Worm (Caenorhabditis elegans) whole organism, L1 larva: ENCODE measurements around the gene C13F10.7.

Experiments used
- C04F5.9 ChIP-seq: sonication (generic microtip); optimal IDR thresholded peaks from 2 replicates; lab custom pipeline; 2016; ENCODE audit warnings: missing genetic modification characterization, missing compliant biosample characterization
- Y116A8C.19 ChIP-seq: sonication (generic microtip); optimal IDR thresholded peaks from 2 replicates; lab custom pipeline; 2016; ENCODE audit warnings: missing compliant biosample characterization, missing genetic modification characterization, borderline replicate concordance
- aly-2 ChIP-seq: fragments of 150-350 bp; optimal IDR thresholded peaks from 2 replicates; lab custom pipeline; 2014; ENCODE audit warnings: missing biosample characterization, missing genetic modification characterization
- ama-1 ChIP-seq: fragments of 150-350 bp; optimal IDR thresholded peaks from 2 replicates; lab custom pipeline; 2014
- ceh-8 ChIP-seq: fragments of 200-800 bp; sonication (Bioruptor generic); optimal IDR thresholded peaks from 2 replicates; lab custom pipeline; 2018; ENCODE audit warnings: mild to moderate bottlenecking, missing genetic modification characterization, moderate library complexity, missing compliant biosample characterization
- ceh-82 ChIP-seq, 3 experiments: fragments of 150-350 bp in 1 of 3; sonication (generic microtip) in 2 of 3; optimal IDR thresholded peaks; 2 replicates each; lab custom pipeline; 2014 to 2017; ENCODE audit warnings: missing biosample characterization in 3 of 3, missing genetic modification characterization in 3 of 3
- dpl-1 ChIP-seq, 3 experiments: fragments of 150-350 bp in 2 of 3; sonication (generic microtip) in 1 of 3; optimal IDR thresholded peaks; 2 replicates each; lab custom pipeline; 2014 to 2017; ENCODE audit warnings: missing biosample characterization in 3 of 3, missing genetic modification characterization in 3 of 3, missing genetic modification reagents in 3 of 3
- dsc-1 ChIP-seq: sonication (generic microtip); optimal IDR thresholded peaks from 2 replicates; lab custom pipeline; 2016; ENCODE audit warnings: mild to moderate bottlenecking, missing genetic modification characterization, missing compliant biosample characterization
- efl-1 ChIP-seq, 4 experiments: fragments of 150-350 bp; optimal IDR thresholded peaks in 3 of 4; peaks in 1 of 4; 1 replicate in 1 of 4; 2 replicates in 3 of 4; lab custom pipeline; 2014; ENCODE audit warnings: missing biosample characterization in 2 of 4, missing genetic modification characterization in 2 of 4, missing genetic modification reagents in 2 of 4
- egl-27 ChIP-seq, 2 experiments: fragments of 150-350 bp in 1 of 2; sonication (generic microtip); optimal IDR thresholded peaks; 3 replicates each; lab custom pipeline; 2017 to 2018; ENCODE audit warnings: missing biosample characterization in 2 of 2, missing genetic modification characterization in 2 of 2, missing genetic modification reagents in 2 of 2
- elt-2 ChIP-seq: sonication (generic microtip); optimal IDR thresholded peaks from 2 replicates; lab custom pipeline; 2016; ENCODE audit warnings: missing genetic modification characterization, mild to moderate bottlenecking, inconsistent platforms, missing compliant biosample characterization, missing genetic modification reagents
- elt-3 ChIP-seq, 6 experiments: fragments of 150-350 bp in 1 of 6; sonication (generic microtip); optimal IDR thresholded peaks; 2 replicates each; lab custom pipeline; 2017 to 2018; ENCODE audit warnings: missing biosample characterization in 6 of 6, missing genetic modification characterization in 6 of 6, inconsistent platforms in 1 of 6
- irx-1 ChIP-seq: sonication (generic microtip); optimal IDR thresholded peaks from 2 replicates; lab custom pipeline; 2016; ENCODE audit warnings: missing genetic modification characterization, missing compliant biosample characterization
- isw-1 ChIP-seq: fragments of 200-800 bp; sonication (Bioruptor generic); IDR thresholded peaks from 2 replicates; pipeline ENCODE4 v1.3.6; 2022; ENCODE audit warnings: missing genetic modification characterization, missing compliant biosample characterization
- jun-1 ChIP-seq: fragments of 150-350 bp; optimal IDR thresholded peaks from 2 replicates; lab custom pipeline; 2014; ENCODE audit warnings: missing biosample characterization, missing genetic modification reagents, missing genetic modification characterization
- lin-13 ChIP-seq: fragments of 150-350 bp; optimal IDR thresholded peaks from 2 replicates; lab custom pipeline; 2014; ENCODE audit warnings: missing biosample characterization, missing genetic modification reagents, missing genetic modification characterization
- lin-14 ChIP-seq: fragments of 200-800 bp; sonication (Bioruptor generic); optimal IDR thresholded peaks from 2 replicates; lab custom pipeline; 2018; ENCODE audit warnings: mild to moderate bottlenecking, missing genetic modification characterization, moderate library complexity, missing compliant biosample characterization
- lin-15B ChIP-seq: fragments of 150-350 bp; sonication (generic microtip); optimal IDR thresholded peaks from 3 replicates; lab custom pipeline; 2014; ENCODE audit warnings: missing biosample characterization, missing genetic modification characterization
- lin-35 ChIP-seq, 2 experiments: fragments of 150-350 bp; optimal IDR thresholded peaks; 2 replicates each; lab custom pipeline; 2014; ENCODE audit warnings: missing biosample characterization in 2 of 2, missing genetic modification characterization in 2 of 2, missing genetic modification reagents in 2 of 2
- lin-39 ChIP-seq: fragments of 150-350 bp; optimal IDR thresholded peaks from 2 replicates; lab custom pipeline; 2014; ENCODE audit warnings: missing biosample characterization, missing genetic modification reagents, missing genetic modification characterization
- lir-3 ChIP-seq: sonication (generic microtip); optimal IDR thresholded peaks from 2 replicates; lab custom pipeline; 2016; ENCODE audit warnings: mild to moderate bottlenecking, missing genetic modification characterization, moderate library complexity, missing compliant biosample characterization; ENCODE audit not compliant: poor library complexity
- lsy-2 ChIP-seq, 2 experiments: fragments of 150-350 bp; optimal IDR thresholded peaks; 2 replicates each; lab custom pipeline; 2014; ENCODE audit warnings: missing biosample characterization in 2 of 2, missing genetic modification characterization in 2 of 2
- mab-9 ChIP-seq: fragments of 200-800 bp; sonication (Bioruptor generic); IDR thresholded peaks from 2 replicates; pipeline ENCODE4 v1.3.6; 2022; ENCODE audit warnings: missing genetic modification reagents, missing genetic modification characterization, missing compliant biosample characterization
- mdl-1 ChIP-seq, 2 experiments: fragments of 150-350 bp; optimal IDR thresholded peaks; 2 replicates each; lab custom pipeline; 2014 to 2017; ENCODE audit warnings: missing biosample characterization in 2 of 2, missing genetic modification characterization in 2 of 2, inconsistent platforms in 1 of 2
- nhr-19 ChIP-seq: fragments of 200-800 bp; sonication (Bioruptor generic); conservative IDR thresholded peaks from 2 replicates; pipeline ENCODE4 v1.3.6; 2022; ENCODE audit warnings: missing genetic modification characterization, missing compliant biosample characterization
- nhr-20 ChIP-seq: sonication (generic microtip); optimal IDR thresholded peaks from 2 replicates; lab custom pipeline; 2016; ENCODE audit warnings: mild to moderate bottlenecking, missing genetic modification characterization, missing compliant biosample characterization
- nhr-28 ChIP-seq: fragments of 150-350 bp; optimal IDR thresholded peaks from 2 replicates; lab custom pipeline; 2014; ENCODE audit warnings: missing biosample characterization, missing genetic modification characterization
- nhr-47 ChIP-seq: sonication (generic microtip); optimal IDR thresholded peaks from 2 replicates; lab custom pipeline; 2016; ENCODE audit warnings: mild to moderate bottlenecking, missing genetic modification characterization, moderate library complexity, missing compliant biosample characterization
- nhr-85 ChIP-seq: sonication (generic microtip); peaks from one replicate; lab custom pipeline; 2016; ENCODE audit warnings: missing genetic modification characterization, inconsistent platforms, missing compliant biosample characterization
- nhr-90 ChIP-seq: sonication (generic microtip); optimal IDR thresholded peaks from 2 replicates; lab custom pipeline; 2016; ENCODE audit warnings: mild to moderate bottlenecking, missing genetic modification characterization, missing compliant biosample characterization; ENCODE audit not compliant: poor library complexity
- pax-3 ChIP-seq: fragments of 200-800 bp; sonication (Bioruptor generic); optimal IDR thresholded peaks from 2 replicates; lab custom pipeline; 2018; ENCODE audit warnings: mild to moderate bottlenecking, missing genetic modification characterization, moderate library complexity, missing compliant biosample characterization
- rnt-1 ChIP-seq: sonication (generic microtip); optimal IDR thresholded peaks from 2 replicates; lab custom pipeline; 2016; ENCODE audit warnings: mild to moderate bottlenecking, missing genetic modification characterization, moderate library complexity, missing compliant biosample characterization
- skn-1 ChIP-seq: fragments of 150-350 bp; optimal IDR thresholded peaks from 2 replicates; lab custom pipeline; 2014; ENCODE audit warnings: missing biosample characterization, missing genetic modification characterization
- snpc-4 ChIP-seq: fragments of 150-350 bp; optimal IDR thresholded peaks from 2 replicates; lab custom pipeline; 2014; ENCODE audit warnings: missing biosample characterization, missing genetic modification characterization
- sup-37 ChIP-seq: fragments of 200-800 bp; sonication (Bioruptor generic); optimal IDR thresholded peaks from 2 replicates; lab custom pipeline; 2018; ENCODE audit warnings: mild to moderate bottlenecking, missing genetic modification characterization, missing compliant biosample characterization
- unc-86 ChIP-seq: sonication (generic microtip); optimal IDR thresholded peaks from 2 replicates; lab custom pipeline; 2016; ENCODE audit warnings: missing genetic modification characterization, missing compliant biosample characterization
- xbp-1 ChIP-seq: sonication (generic microtip); optimal IDR thresholded peaks from 2 replicates; lab custom pipeline; 2016; ENCODE audit warnings: missing genetic modification characterization, missing compliant biosample characterization
- ztf-11 ChIP-seq, 2 experiments: sonication (generic microtip); optimal IDR thresholded peaks; 2 replicates each; lab custom pipeline; 2016 to 2017; ENCODE audit warnings: missing genetic modification characterization in 2 of 2, missing biosample characterization in 1 of 2, missing compliant biosample characterization in 1 of 2

The C13F10.7 gene

ce11 chrV:7223941-7224340, 889 bp upstream of the C13F10.7 start, which contains the start of gene C13F10.1:
Gene C13F10.1, plus strand, starts transcription at chrV:7224078.
- TF ChIP-seq ceh-82 (tag; optimal IDR thresholded peaks at IDR 0.05; lab: Kevin White, UChicago) (peak in 1 of 3 experiments; percentile 2), elt-3 (tag; optimal IDR thresholded peaks at IDR 0.05; lab: Kevin White, UChicago) (no peak), dsc-1 (tag; lab: Kevin White, UChicago) (peak; percentile 23), lin-14 (GFP tag; lab: Kevin White, UChicago) (peak; percentile 40), rnt-1 (tag; lab: Kevin White, UChicago) (peak; percentile 53)

ce11 chrV:7220973-7221519, 2.0 kb downstream of the C13F10.7 start, which contains the start of the genes C13F10.8, C13F10.6 and kxd-1:
Gene C13F10.8, minus strand, starts transcription at chrV:7221023.
Gene C13F10.6, minus strand, starts transcription at chrV:7221039.
Gene kxd-1, plus strand, starts transcription at chrV:7221469.
- TF ChIP-seq Y116A8C.19 (tag; lab: Kevin White, UChicago): no peak
- no peak for TF ChIP-seq sup-37 (GFP tag; lab: Kevin White, UChicago)
- no peak for TF ChIP-seq unc-86 (tag; lab: Kevin White, UChicago)
- TF ChIP-seq pax-3 (tag; lab: Kevin White, UChicago): no peak
- TF ChIP-seq lin-14 (GFP tag; lab: Kevin White, UChicago): peak; percentile 46
- no peak for TF ChIP-seq mab-9 (GFP tag; lab: Robert Waterston, UW)
- no peak for TF ChIP-seq lin-13
- no peak for TF ChIP-seq elt-2
- no peak for TF ChIP-seq xbp-1 (tag; lab: Kevin White, UChicago)
- no peak for TF ChIP-seq skn-1
- no peak for TF ChIP-seq nhr-28 (tag; lab: Kevin White, UChicago)
- TF ChIP-seq aly-2 (tag; lab: Kevin White, UChicago): no peak
- peak in 1 of 2 experiments; percentile 42 for TF ChIP-seq lin-35 (GFP tag; optimal IDR thresholded peaks at IDR 0.05; lab: Kevin White, UChicago)
- no peak for TF ChIP-seq mdl-1 (tag; optimal IDR thresholded peaks at IDR 0.05; lab: Kevin White, UChicago)
- TF ChIP-seq nhr-90: no peak
- TF ChIP-seq nhr-85: peak; percentile 48
- no peak for TF ChIP-seq ceh-82 (tag; optimal IDR thresholded peaks at IDR 0.05; lab: Kevin White, UChicago)
- TF ChIP-seq ama-1 (lab: Kevin White, UChicago): no peak
- TF ChIP-seq elt-3 (tag; optimal IDR thresholded peaks at IDR 0.05; lab: Kevin White, UChicago): no peak
- no peak for TF ChIP-seq efl-1 (optimal IDR thresholded peaks at IDR 0.05; lab: Kevin White, UChicago)
- peak in 1 of 2 experiments; percentile 93 for TF ChIP-seq efl-1 (GFP tag; optimal IDR thresholded peaks at IDR 0.05 in 1 of 2; lab: Kevin White, UChicago)
- TF ChIP-seq lin-15B (tag; lab: Kevin White, UChicago): no peak
- no peak for TF ChIP-seq nhr-47
- peak in 1 of 3 experiments; percentile 40 for TF ChIP-seq dpl-1 (GFP tag; optimal IDR thresholded peaks at IDR 0.05; lab: Kevin White, UChicago)
- TF ChIP-seq, all 84 proteins: peak for 5

DNA sequence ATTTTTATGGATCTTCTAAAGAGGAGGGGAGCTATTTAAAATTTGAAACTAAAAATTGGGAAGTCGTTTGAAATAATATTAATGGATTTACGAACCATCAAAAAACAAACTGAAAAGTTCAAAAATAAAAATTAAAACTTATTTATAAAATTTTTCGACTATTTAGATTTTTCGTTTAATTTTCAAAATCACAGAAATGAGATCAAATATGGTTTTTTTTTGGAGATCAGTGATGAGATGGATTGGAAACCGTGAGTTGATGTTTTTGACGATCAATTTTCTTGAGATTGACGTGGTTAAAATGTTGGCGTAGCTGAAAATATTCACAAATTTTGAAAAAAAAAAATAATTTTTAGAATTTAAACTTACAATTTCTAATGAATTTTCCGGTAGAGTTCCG, 4.1 kb downstream of the C13F10.7 start, which contains the start of gene C13F10.5:
Gene C13F10.5, minus strand, starts transcription at position 101 of the 400 bp plus-strand sequence.
- TF ChIP-seq nhr-28 (tag; lab: Kevin White, UChicago): no peak
- TF ChIP-seq jun-1 (tag; lab: Kevin White, UChicago): no peak
- no peak for TF ChIP-seq rnt-1 (tag; lab: Kevin White, UChicago)
- no peak for TF ChIP-seq lin-39 (tag; lab: Kevin White, UChicago)
- TF ChIP-seq nhr-19 (GFP tag; lab: Robert Waterston, UW): no peak
- no peak for TF ChIP-seq ceh-8
- no peak for TF ChIP-seq egl-27 (tag; optimal IDR thresholded peaks at IDR 0.05; lab: Kevin White, UChicago)
- no peak for TF ChIP-seq ztf-11 (tag; optimal IDR thresholded peaks at IDR 0.05; lab: Kevin White, UChicago)
- TF ChIP-seq skn-1: no peak

ce11 chrV:7216016-7216415, 7.0 kb downstream of the C13F10.7 start:
- TF ChIP-seq aly-2 (tag; lab: Kevin White, UChicago) (no peak), lin-14 (GFP tag; lab: Kevin White, UChicago) (peak; percentile 54), lir-3 (no peak), lsy-2 (tag; optimal IDR thresholded peaks at IDR 0.05; lab: Kevin White, UChicago) (peak in 1 of 2 experiments; percentile 22), efl-1 (optimal IDR thresholded peaks at IDR 0.05; lab: Kevin White, UChicago) (peak; percentile 4 to 11), efl-1 (GFP tag; optimal IDR thresholded peaks at IDR 0.05 in 1 of 2; lab: Kevin White, UChicago) (no peak), C04F5.9 (no peak), dpl-1 (GFP tag; optimal IDR thresholded peaks at IDR 0.05; lab: Kevin White, UChicago) (peak in 1 of 3 experiments; percentile 0), snpc-4 (tag; lab: Kevin White, UChicago) (no peak), mdl-1 (tag; optimal IDR thresholded peaks at IDR 0.05; lab: Kevin White, UChicago) (no peak), irx-1 (tag; lab: Kevin White, UChicago) (no peak), nhr-20 (no peak), isw-1 (peak; percentile 20), unc-86 (tag; lab: Kevin White, UChicago) (peak; percentile 1), lin-15B (tag; lab: Kevin White, UChicago) (no peak), ceh-82 (tag; optimal IDR thresholded peaks at IDR 0.05; lab: Kevin White, UChicago) (peak in 1 of 3 experiments; percentile 19)
